Worm (Caenorhabditis elegans) whole organism, L2 larva: ENCODE data around the gene F23F12.13.

ENCODE experiments used
- C34F6.9 ChIP-seq: fragments of 150-350 bp; optimal IDR thresholded peaks from 2 replicates; lab custom pipeline; 2014; ENCODE audit warnings: missing biosample characterization, missing genetic modification characterization
- F13H6.1 ChIP-seq: sonication (generic microtip); optimal IDR thresholded peaks from 2 replicates; lab custom pipeline; 2016; ENCODE audit warnings: missing genetic modification characterization, missing compliant biosample characterization
- ZK546.5 ChIP-seq: sonication (generic microtip); optimal IDR thresholded peaks from 2 replicates; lab custom pipeline; 2017; ENCODE audit warnings: missing biosample characterization, missing genetic modification characterization
- alr-1 ChIP-seq: fragments of 150-350 bp; optimal IDR thresholded peaks from 2 replicates; lab custom pipeline; 2014; ENCODE audit warnings: missing biosample characterization, missing genetic modification characterization
- aly-2 ChIP-seq: fragments of 150-350 bp; optimal IDR thresholded peaks from 2 replicates; lab custom pipeline; 2014; ENCODE audit warnings: missing biosample characterization, missing genetic modification characterization
- ama-1 ChIP-seq: fragments of 150-350 bp; optimal IDR thresholded peaks from 2 replicates; lab custom pipeline; 2018; ENCODE audit warnings: inconsistent platforms
- blmp-1 ChIP-seq: sonication (generic microtip); optimal IDR thresholded peaks from 2 replicates; lab custom pipeline; 2017; ENCODE audit warnings: missing genetic modification characterization, mild to moderate bottlenecking, missing compliant biosample characterization, antibody characterized with exemption, moderate library complexity; ENCODE audit not compliant: insufficient read depth
- ceh-82 ChIP-seq: fragments of 150-350 bp; optimal IDR thresholded peaks from 2 replicates; lab custom pipeline; 2014; ENCODE audit warnings: missing biosample characterization, missing genetic modification characterization
- crh-2 ChIP-seq: sonication (generic microtip); optimal IDR thresholded peaks from 2 replicates; lab custom pipeline; 2017; ENCODE audit warnings: missing biosample characterization, missing genetic modification characterization
- dmd-4 ChIP-seq: sonication (generic microtip); optimal IDR thresholded peaks from 2 replicates; lab custom pipeline; 2017; ENCODE audit warnings: missing biosample characterization, missing genetic modification characterization
- elt-1 ChIP-seq: fragments of 150-350 bp; optimal IDR thresholded peaks from 2 replicates; lab custom pipeline; 2014; ENCODE audit warnings: missing biosample characterization, missing genetic modification characterization
- elt-3 ChIP-seq: sonication (generic microtip); optimal IDR thresholded peaks from 2 replicates; lab custom pipeline; 2017; ENCODE audit warnings: missing biosample characterization, missing genetic modification characterization
- fos-1 ChIP-seq: fragments of 150-350 bp; optimal IDR thresholded peaks from 2 replicates; lab custom pipeline; 2014; ENCODE audit warnings: missing biosample characterization, missing genetic modification characterization
- gmeb-1 ChIP-seq: fragments of 150-350 bp; optimal IDR thresholded peaks from 2 replicates; lab custom pipeline; 2014; ENCODE audit warnings: missing biosample characterization, missing genetic modification characterization
- lin-13 ChIP-seq: fragments of 150-350 bp; optimal IDR thresholded peaks from 2 replicates; lab custom pipeline; 2014; ENCODE audit warnings: missing biosample characterization, missing genetic modification reagents, missing genetic modification characterization
- lin-39 ChIP-seq: fragments of 150-350 bp; optimal IDR thresholded peaks from 2 replicates; lab custom pipeline; 2014; ENCODE audit warnings: missing biosample characterization, missing genetic modification reagents, missing genetic modification characterization
- lsy-2 ChIP-seq, 2 experiments: fragments of 150-350 bp in 1 of 2; sonication (generic microtip) in 1 of 2; optimal IDR thresholded peaks; 2 replicates each; lab custom pipeline; 2014 to 2017; ENCODE audit warnings: missing biosample characterization in 2 of 2, missing genetic modification characterization in 2 of 2
- mab-5 ChIP-seq: fragments of 150-350 bp; optimal IDR thresholded peaks from 2 replicates; lab custom pipeline; 2014; ENCODE audit warnings: missing biosample characterization, missing genetic modification characterization
- mdl-1 ChIP-seq, 2 experiments: fragments of 150-350 bp in 1 of 2; sonication (generic microtip) in 1 of 2; optimal IDR thresholded peaks; 2 replicates each; lab custom pipeline; 2017; ENCODE audit warnings: missing biosample characterization in 2 of 2, missing genetic modification characterization in 2 of 2
- nhr-11 ChIP-seq: fragments of 150-350 bp; optimal IDR thresholded peaks from 2 replicates; lab custom pipeline; 2014; ENCODE audit warnings: missing biosample characterization, missing genetic modification characterization
- nhr-12 ChIP-seq: fragments of 150-350 bp; optimal IDR thresholded peaks from 2 replicates; lab custom pipeline; 2014; ENCODE audit warnings: missing biosample characterization, missing genetic modification characterization
- nhr-129 ChIP-seq: fragments of 150-350 bp; optimal IDR thresholded peaks from 2 replicates; lab custom pipeline; 2014; ENCODE audit warnings: missing biosample characterization, missing genetic modification characterization
- nhr-21 ChIP-seq: fragments of 150-350 bp; optimal IDR thresholded peaks from 2 replicates; lab custom pipeline; 2014; ENCODE audit warnings: missing biosample characterization, missing genetic modification characterization
- nhr-23 ChIP-seq: fragments of 150-350 bp; optimal IDR thresholded peaks from 2 replicates; lab custom pipeline; 2014; ENCODE audit warnings: missing biosample characterization, missing genetic modification reagents, missing genetic modification characterization
- nhr-237 ChIP-seq: fragments of 150-350 bp; optimal IDR thresholded peaks from 2 replicates; lab custom pipeline; 2014; ENCODE audit warnings: missing biosample characterization, missing genetic modification characterization
- nhr-25 ChIP-seq: fragments of 150-350 bp; sonication (generic microtip); optimal IDR thresholded peaks from 3 replicates; lab custom pipeline; 2014; ENCODE audit warnings: missing biosample characterization, missing genetic modification characterization
- peb-1 ChIP-seq: fragments of 150-350 bp; optimal IDR thresholded peaks from 2 replicates; lab custom pipeline; 2014; ENCODE audit warnings: missing biosample characterization, missing genetic modification characterization
- sem-4 ChIP-seq: fragments of 150-350 bp; optimal IDR thresholded peaks from 2 replicates; lab custom pipeline; 2014; ENCODE audit warnings: missing biosample characterization, missing genetic modification reagents, missing genetic modification characterization
- sma-3 ChIP-seq: sonication (generic microtip); optimal IDR thresholded peaks from 2 replicates; lab custom pipeline; 2016; ENCODE audit warnings: missing genetic modification reagents, missing genetic modification characterization, missing compliant biosample characterization
- sma-9 ChIP-seq, 2 experiments: fragments of 150-350 bp in 1 of 2; sonication (generic microtip) in 1 of 2; optimal IDR thresholded peaks; 2 replicates each; lab custom pipeline; 2014 to 2016; ENCODE audit warnings: missing genetic modification characterization in 2 of 2, mild to moderate bottlenecking in 1 of 2, missing biosample characterization in 1 of 2, missing compliant biosample characterization in 1 of 2, missing genetic modification reagents in 1 of 2, moderate library complexity in 1 of 2
- snpc-4 ChIP-seq: fragments of 150-350 bp; optimal IDR thresholded peaks from 2 replicates; lab custom pipeline; 2014; ENCODE audit warnings: missing biosample characterization, missing genetic modification characterization
- unc-39 ChIP-seq: fragments of 150-350 bp; optimal IDR thresholded peaks from 2 replicates; lab custom pipeline; 2014; ENCODE audit warnings: missing biosample characterization, missing genetic modification characterization
- unc-55 ChIP-seq: fragments of 150-350 bp; sonication (generic microtip); optimal IDR thresholded peaks from 3 replicates; lab custom pipeline; 2014; ENCODE audit warnings: missing biosample characterization, missing genetic modification reagents, missing genetic modification characterization
- zag-1 ChIP-seq: fragments of 150-350 bp; optimal IDR thresholded peaks from 2 replicates; lab custom pipeline; 2014; ENCODE audit warnings: missing biosample characterization, missing genetic modification characterization
- ztf-1 ChIP-seq: fragments of 200-800 bp; sonication (Bioruptor generic); conservative IDR thresholded peaks from 2 replicates; pipeline ENCODE4 v1.3.6; 2022; ENCODE audit warnings: missing genetic modification characterization, missing compliant biosample characterization
- ztf-11 ChIP-seq: sonication (generic microtip); optimal IDR thresholded peaks from 2 replicates; lab custom pipeline; 2017; ENCODE audit warnings: missing biosample characterization, missing genetic modification characterization
- ztf-4 ChIP-seq: fragments of 150-350 bp; optimal IDR thresholded peaks from 2 replicates; lab custom pipeline; 2014; ENCODE audit warnings: missing biosample characterization, missing genetic modification characterization

Gene F23F12.13

DNA sequence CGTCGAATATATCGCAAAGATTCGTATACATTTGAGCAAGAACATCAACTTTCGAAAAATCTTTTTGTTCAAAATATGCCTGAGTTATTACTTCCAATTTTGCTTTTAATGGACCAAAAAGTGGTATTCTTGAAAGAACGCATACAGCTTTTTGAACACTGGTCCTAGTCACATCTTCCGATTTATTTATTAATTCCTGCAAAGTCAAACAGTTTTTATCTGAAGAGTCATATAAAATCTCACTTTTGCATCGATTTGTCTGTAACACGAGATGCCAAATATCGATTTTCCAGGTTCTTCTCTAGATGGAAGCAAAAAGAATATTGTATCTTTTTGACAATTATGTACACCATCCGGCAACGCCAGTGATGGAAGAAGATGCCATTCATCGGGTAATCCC lies 45.6 kb upstream of the F23F12.13 start:
- no peak for TF ChIP-seq zag-1 (tag; lab: Kevin White, UChicago)
- no peak for TF ChIP-seq mdl-1 (tag; optimal IDR thresholded peaks at IDR 0.05; lab: Kevin White, UChicago)
- TF ChIP-seq dmd-4 (tag; lab: Kevin White, UChicago) = no peak
- TF ChIP-seq ceh-82 (tag; lab: Kevin White, UChicago) = no peak
- TF ChIP-seq nhr-12 (tag; lab: Kevin White, UChicago) = no peak
- TF ChIP-seq sma-3 = no peak
- no peak for TF ChIP-seq nhr-25 (tag; lab: Kevin White, UChicago)
- no peak for TF ChIP-seq F13H6.1 (tag; lab: Kevin White, UChicago)
- no peak for TF ChIP-seq mab-5 (tag; lab: Kevin White, UChicago)
- TF ChIP-seq nhr-23 (tag; lab: Kevin White, UChicago) = no peak
- no peak for TF ChIP-seq snpc-4
- TF ChIP-seq ztf-11 (tag; lab: Kevin White, UChicago) = no peak
- TF ChIP-seq elt-1 (tag; lab: Kevin White, UChicago) = no peak
- no peak for TF ChIP-seq alr-1
- no peak for TF ChIP-seq nhr-21 (tag; lab: Kevin White, UChicago)
- no peak for TF ChIP-seq sma-9 (GFP tag; optimal IDR thresholded peaks at IDR 0.05; lab: Kevin White, UChicago)
- TF ChIP-seq sma-9 (tag; optimal IDR thresholded peaks at IDR 0.05; lab: Kevin White, UChicago) = no peak
- no peak for TF ChIP-seq lin-39 (tag; lab: Kevin White, UChicago)

DNA sequence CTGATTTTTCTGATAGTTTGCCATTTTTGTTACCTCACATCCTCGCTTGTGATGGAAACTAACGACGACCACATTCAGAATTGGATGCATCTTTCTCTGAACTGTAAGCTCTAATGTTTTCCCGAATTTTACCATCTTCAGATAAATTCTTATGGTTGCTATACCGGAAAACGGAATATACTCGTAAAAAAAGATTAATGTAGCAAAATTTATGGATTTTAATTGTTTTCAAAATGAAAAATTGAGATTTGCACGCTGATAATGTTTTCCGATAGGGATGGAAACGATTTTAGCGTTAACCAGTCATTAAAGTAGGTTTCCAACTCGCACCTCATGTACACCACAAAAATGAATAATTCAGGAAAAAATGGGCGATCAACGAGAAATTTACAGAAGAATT lies 44.9 kb upstream of the F23F12.13 start, which contains the start of gene T26A5.6:
Gene T26A5.6 (minus strand): TSS at position 101 of the 400 bp plus-strand sequence.
- no peak for TF ChIP-seq aly-2 (tag; lab: Kevin White, UChicago)
- no peak for TF ChIP-seq C34F6.9 (tag; lab: Kevin White, UChicago)
- TF ChIP-seq gmeb-1 (tag; lab: Kevin White, UChicago) = no peak
- no peak for TF ChIP-seq crh-2
- no peak for TF ChIP-seq nhr-11 (tag; lab: Kevin White, UChicago)
- no peak for TF ChIP-seq zag-1 (tag; lab: Kevin White, UChicago)
- TF ChIP-seq nhr-237 (tag; lab: Kevin White, UChicago) = no peak
- TF ChIP-seq ztf-4 (tag; lab: Kevin White, UChicago) = no peak

DNA sequence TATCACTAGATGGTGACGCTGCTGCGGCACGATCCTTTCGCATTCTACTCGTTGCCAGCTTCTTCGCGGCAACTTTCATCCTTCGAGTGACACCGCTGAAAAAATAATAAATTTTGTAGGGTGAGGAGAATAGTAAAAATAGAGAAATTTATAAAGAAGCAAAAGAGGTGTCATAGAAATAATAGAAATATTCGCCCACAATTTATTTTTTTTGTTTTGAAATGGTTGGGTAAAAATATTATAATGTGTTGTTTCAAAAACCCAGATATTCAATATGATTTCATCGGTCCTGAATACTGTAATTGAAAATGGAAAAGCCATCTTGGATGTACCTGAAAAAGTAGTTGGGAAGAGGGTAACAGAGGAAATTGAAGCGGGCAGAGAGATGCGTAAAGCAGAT lies 43.2 kb upstream of the F23F12.13 start, which contains the start of gene set-1:
Gene set-1 (minus strand): TSS at position 101 of the 400 bp plus-strand sequence.
- no peak for TF ChIP-seq peb-1 (tag; lab: Kevin White, UChicago)
- TF ChIP-seq gmeb-1 (tag; lab: Kevin White, UChicago) = no peak
- TF ChIP-seq nhr-21 (tag; lab: Kevin White, UChicago) = no peak
- no peak for TF ChIP-seq ztf-1 (GFP tag; lab: Robert Waterston, UW)
- TF ChIP-seq ama-1 = no peak
- TF ChIP-seq elt-3 = no peak
- no peak for TF ChIP-seq fos-1 (tag; lab: Kevin White, UChicago)
- TF ChIP-seq unc-55 = no peak
- no peak for TF ChIP-seq aly-2 (tag; lab: Kevin White, UChicago)
- no peak for TF ChIP-seq nhr-237 (tag; lab: Kevin White, UChicago)
- no peak for TF ChIP-seq sem-4
- no peak for TF ChIP-seq blmp-1 (tag; lab: Kevin White, UChicago)
- no peak for TF ChIP-seq sma-3
- no peak for TF ChIP-seq lin-13
- TF ChIP-seq ZK546.5 (tag; lab: Kevin White, UChicago) = no peak
- TF ChIP-seq unc-39 (tag; lab: Kevin White, UChicago) = no peak

DNA sequence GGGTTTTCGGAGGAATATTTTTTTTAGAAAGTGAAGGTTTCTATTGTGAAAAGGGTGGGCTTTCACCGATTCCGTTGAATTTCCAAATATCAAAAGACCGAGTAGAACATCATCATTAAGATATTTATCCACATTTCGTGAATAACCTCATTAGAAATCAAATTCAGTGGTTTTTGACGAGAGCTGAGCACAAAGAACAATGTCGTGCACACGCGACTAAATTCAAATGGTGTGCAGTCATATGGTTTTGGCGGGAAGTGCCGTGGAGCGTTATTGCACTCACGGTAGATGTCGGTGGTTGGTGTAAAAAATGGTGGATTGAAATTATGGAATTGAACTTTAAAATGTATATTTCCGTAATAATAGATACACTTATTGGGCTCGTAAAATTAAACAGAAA lies 42.8 kb upstream of the F23F12.13 start:
- TF ChIP-seq aly-2 (tag; lab: Kevin White, UChicago) = no peak
- peak; percentile 38 for TF ChIP-seq C34F6.9 (tag; lab: Kevin White, UChicago)
- peak in 1 of 2 experiments; percentile 15 for TF ChIP-seq lsy-2 (tag; optimal IDR thresholded peaks at IDR 0.05; lab: Kevin White, UChicago)
- peak; percentile 25 for TF ChIP-seq nhr-129
- TF ChIP-seq gmeb-1 (tag; lab: Kevin White, UChicago) = no peak
- TF ChIP-seq unc-55 = peak; percentile 40
